Worm (Caenorhabditis elegans): ENCODE measurements around the gene ttr-30.
A peak's percentile ranks its signal among the peaks of the same experiment; 100 is the strongest.

The ttr-30 gene

DNA sequence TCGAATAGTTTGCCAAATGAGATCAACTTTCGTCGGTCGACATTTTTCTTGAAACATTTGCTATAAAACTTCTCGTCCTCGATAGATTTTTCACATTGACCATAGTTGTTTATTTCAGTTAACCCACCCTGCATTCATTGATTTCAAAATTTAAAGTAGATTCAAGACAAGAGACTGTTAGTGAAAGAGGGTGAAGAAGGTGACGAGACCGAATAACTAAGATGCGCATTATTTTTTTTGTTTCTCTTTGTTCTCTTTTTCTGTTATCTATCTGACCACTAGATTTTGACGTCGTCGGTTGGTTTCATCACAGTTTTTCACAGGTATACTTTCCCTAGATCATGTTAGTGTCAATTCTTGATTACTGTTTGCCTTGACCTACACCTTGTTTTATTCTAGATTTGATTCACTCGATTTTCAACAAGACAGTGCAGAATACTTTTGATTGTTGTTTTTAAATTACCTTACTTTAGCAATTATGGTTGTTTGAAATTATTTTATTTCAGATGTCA lies at the start of gene ttr-30:
ttr-30 (plus strand) TSS at position 265 of the 512 bp plus-strand sequence.
- TF ChIP-seq nhr-6 (tag; optimal IDR thresholded peaks at IDR 0.05), result no peak
- TF ChIP-seq unc-62 (GFP tag; optimal IDR thresholded peaks at IDR 0.05), result no peak
- no peak for TF ChIP-seq egl-27 (tag; optimal IDR thresholded peaks at IDR 0.05)
- no peak for TF ChIP-seq skn-1 (tag; optimal IDR thresholded peaks at IDR 0.05)
- no peak for TF ChIP-seq peb-1 (tag; optimal IDR thresholded peaks at IDR 0.05)
- TF ChIP-seq F13H6.1 (tag; optimal IDR thresholded peaks at IDR 0.05), result no peak
- peak; percentile 67 for TF ChIP-seq nhr-25 (tag; optimal IDR thresholded peaks at IDR 0.05)
- peak; percentile 64 for TF ChIP-seq sma-3 (GFP tag; optimal IDR thresholded peaks at IDR 0.05)
- peak; percentile 80 for TF ChIP-seq blmp-1 (tag; optimal IDR thresholded peaks at IDR 0.05; ENCODE audit: insufficient read depth)
- TF ChIP-seq ztf-4 (tag; optimal IDR thresholded peaks at IDR 0.05), result no peak

DNA sequence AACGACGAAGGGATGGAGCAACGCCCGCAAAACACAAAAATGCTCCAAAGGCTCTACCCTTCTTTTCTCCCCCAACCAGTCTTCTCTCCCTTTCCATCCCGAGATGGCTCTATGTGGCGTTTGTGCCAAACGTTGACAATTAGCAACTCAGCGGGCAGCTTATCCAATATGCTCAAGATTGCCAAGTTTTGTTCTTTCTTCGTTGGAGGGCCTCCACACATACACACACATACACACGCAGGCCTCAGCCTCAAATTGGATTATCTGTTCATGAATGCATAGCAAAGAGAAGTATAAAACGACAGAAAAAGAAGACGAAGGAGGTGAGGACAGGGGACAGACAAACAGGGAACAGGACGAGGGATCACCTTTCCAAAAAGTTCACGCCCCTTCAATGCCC lies 49.4 kb upstream of the ttr-30 start:
- TF ChIP-seq unc-39 (tag; optimal IDR thresholded peaks at IDR 0.05), result no peak
- TF ChIP-seq nhr-11 (tag; optimal IDR thresholded peaks at IDR 0.05), result no peak
- no peak for TF ChIP-seq crh-2 (tag; optimal IDR thresholded peaks at IDR 0.05)
- TF ChIP-seq fos-1 (tag; optimal IDR thresholded peaks at IDR 0.05), result no peak
- TF ChIP-seq ztf-11 (tag; optimal IDR thresholded peaks at IDR 0.05), result no peak
- no peak for TF ChIP-seq lin-13 (GFP tag; optimal IDR thresholded peaks at IDR 0.05)
- TF ChIP-seq lin-11 (tag; optimal IDR thresholded peaks at IDR 0.05), result peak; percentile 12
- peak; percentile 30 for TF ChIP-seq C34F6.9 (tag; optimal IDR thresholded peaks at IDR 0.05)
- TF ChIP-seq nhr-77 (tag; optimal IDR thresholded peaks at IDR 0.05), result no peak
- no peak for TF ChIP-seq nhr-23 (tag; optimal IDR thresholded peaks at IDR 0.05)
- TF ChIP-seq ZK546.5 (tag; optimal IDR thresholded peaks at IDR 0.05), result no peak
- no peak for TF ChIP-seq ztf-1 (GFP tag; conservative IDR thresholded peaks at IDR 0.05)
- no peak for TF ChIP-seq sma-3 (GFP tag; optimal IDR thresholded peaks at IDR 0.05)
- no peak for TF ChIP-seq mab-5 (tag; optimal IDR thresholded peaks at IDR 0.05)
- no peak for TF ChIP-seq unc-62 (GFP tag; optimal IDR thresholded peaks at IDR 0.05)

DNA sequence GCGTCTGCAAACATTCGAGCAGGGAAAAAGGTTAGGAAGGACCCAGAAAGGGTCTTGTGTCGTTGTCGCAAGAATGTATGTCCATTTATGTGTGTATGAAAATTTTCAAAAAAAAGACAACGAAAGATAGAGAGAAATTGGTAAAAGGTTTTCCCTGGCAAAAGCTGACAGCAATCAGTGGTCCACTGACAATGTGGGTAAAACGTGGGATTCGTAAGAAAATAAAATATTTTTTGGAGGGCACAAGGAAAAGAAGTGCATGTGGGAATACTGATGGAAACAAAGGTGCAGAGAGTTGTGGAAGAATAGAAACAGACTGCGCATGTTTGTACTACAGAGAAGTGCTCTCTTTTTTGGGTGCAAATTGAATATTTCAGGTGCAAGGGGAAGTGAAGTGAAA lies 47.6 kb upstream of the ttr-30 start:
- TF ChIP-seq ama-1 (optimal IDR thresholded peaks at IDR 0.05) (no peak), ZK546.5 (tag; optimal IDR thresholded peaks at IDR 0.05) (no peak), crh-2 (tag; optimal IDR thresholded peaks at IDR 0.05) (no peak), elt-1 (tag; optimal IDR thresholded peaks at IDR 0.05) (no peak), dmd-4 (tag; optimal IDR thresholded peaks at IDR 0.05) (no peak), sma-9 (GFP tag; optimal IDR thresholded peaks at IDR 0.05) (no peak), sma-9 (tag; optimal IDR thresholded peaks at IDR 0.05) (no peak), ceh-82 (tag; optimal IDR thresholded peaks at IDR 0.05) (no peak), nhr-129 (tag; optimal IDR thresholded peaks at IDR 0.05) (no peak), ztf-4 (tag; optimal IDR thresholded peaks at IDR 0.05) (no peak), C34F6.9 (tag; optimal IDR thresholded peaks at IDR 0.05) (no peak), nhr-11 (tag; optimal IDR thresholded peaks at IDR 0.05) (no peak), nhr-21 (tag; optimal IDR thresholded peaks at IDR 0.05) (no peak), lin-13 (GFP tag; optimal IDR thresholded peaks at IDR 0.05) (no peak), F13H6.1 (tag; optimal IDR thresholded peaks at IDR 0.05) (no peak), sma-3 (GFP tag; optimal IDR thresholded peaks at IDR 0.05) (no peak), nhr-237 (tag; optimal IDR thresholded peaks at IDR 0.05) (no peak), R02D3.7 (tag; optimal IDR thresholded peaks at IDR 0.05) (no peak), mab-5 (tag; optimal IDR thresholded peaks at IDR 0.05) (no peak), unc-55 (GFP tag; optimal IDR thresholded peaks at IDR 0.05) (no peak), unc-62 (GFP tag; optimal IDR thresholded peaks at IDR 0.05) (no peak)

DNA sequence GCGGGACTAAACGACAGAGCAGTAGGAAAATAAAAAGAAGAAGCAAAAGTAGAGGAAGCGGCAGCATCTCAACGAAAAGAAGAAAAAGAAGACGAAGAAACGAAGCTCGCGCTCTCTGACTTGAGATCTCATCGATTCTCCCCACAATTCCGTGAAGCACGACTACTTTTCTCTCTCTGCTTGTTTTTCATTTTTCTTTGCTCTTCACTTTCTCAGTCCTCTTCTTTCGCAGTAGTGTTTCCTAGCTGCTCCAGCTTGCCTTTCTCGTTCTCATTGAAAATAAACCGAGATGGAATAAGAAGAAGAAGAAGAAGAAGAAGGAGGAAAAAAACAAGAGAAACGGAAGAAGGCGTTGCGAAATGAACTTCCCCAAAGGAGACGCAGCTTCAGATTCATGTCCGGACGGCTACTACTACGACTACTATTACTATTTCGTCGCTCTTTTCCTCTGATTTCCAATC lies 46.0 kb upstream of the ttr-30 start:
- TF ChIP-seq Y55F3AM.14 (GFP tag; optimal IDR thresholded peaks at IDR 0.05), result peak; percentile 49
- TF ChIP-seq unc-55 (GFP tag; optimal IDR thresholded peaks at IDR 0.05), result peak; percentile 85
- no peak for TF ChIP-seq nhr-12 (tag; optimal IDR thresholded peaks at IDR 0.05)
- no peak for TF ChIP-seq ztf-11 (tag; optimal IDR thresholded peaks at IDR 0.05)
- peak; percentile 52 for TF ChIP-seq nhr-6 (tag; optimal IDR thresholded peaks at IDR 0.05)
- no peak for TF ChIP-seq sma-3 (GFP tag; optimal IDR thresholded peaks at IDR 0.05)
- TF ChIP-seq alr-1 (tag; optimal IDR thresholded peaks at IDR 0.05), result no peak
- TF ChIP-seq nhr-11 (tag; optimal IDR thresholded peaks at IDR 0.05), result no peak
- no peak for TF ChIP-seq ztf-4 (tag; optimal IDR thresholded peaks at IDR 0.05)
- peak; percentile 62 for TF ChIP-seq egl-27 (tag; optimal IDR thresholded peaks at IDR 0.05)
- no peak for TF ChIP-seq nhr-23 (tag; optimal IDR thresholded peaks at IDR 0.05)
- TF ChIP-seq lin-11 (tag; optimal IDR thresholded peaks at IDR 0.05), result no peak
- no peak for TF ChIP-seq dmd-4 (tag; optimal IDR thresholded peaks at IDR 0.05)
- peak; percentile 67 for TF ChIP-seq nhr-129 (tag; optimal IDR thresholded peaks at IDR 0.05)
- TF ChIP-seq lsy-2 (tag; optimal IDR thresholded peaks at IDR 0.05), result peak in 1 of 2 experiments; percentile 54
- TF ChIP-seq F13H6.1 (tag; optimal IDR thresholded peaks at IDR 0.05), result peak; percentile 83
- no peak for TF ChIP-seq nhr-77 (tag; optimal IDR thresholded peaks at IDR 0.05)
- peak; percentile 24 for TF ChIP-seq lin-13 (GFP tag; optimal IDR thresholded peaks at IDR 0.05)
- TF ChIP-seq mdl-1 (tag; optimal IDR thresholded peaks at IDR 0.05), result peak in 1 of 2 experiments; percentile 23
- peak; percentile 82 for TF ChIP-seq unc-39 (tag; optimal IDR thresholded peaks at IDR 0.05)
- TF ChIP-seq C34F6.9 (tag; optimal IDR thresholded peaks at IDR 0.05), result peak; percentile 65
- TF ChIP-seq mab-5 (tag; optimal IDR thresholded peaks at IDR 0.05), result peak; percentile 16
- no peak for TF ChIP-seq ztf-1 (GFP tag; conservative IDR thresholded peaks at IDR 0.05)
- peak; percentile 32 for TF ChIP-seq sem-4 (tag; optimal IDR thresholded peaks at IDR 0.05)
- no peak for TF ChIP-seq peb-1 (tag; optimal IDR thresholded peaks at IDR 0.05)
- TF ChIP-seq crh-2 (tag; optimal IDR thresholded peaks at IDR 0.05), result peak; percentile 68
- TF ChIP-seq lin-39 (tag; optimal IDR thresholded peaks at IDR 0.05), result no peak
- no peak for TF ChIP-seq ceh-16 (tag; optimal IDR thresholded peaks at IDR 0.05)
- TF ChIP-seq unc-62 (GFP tag; optimal IDR thresholded peaks at IDR 0.05), result no peak
- TF ChIP-seq gmeb-1 (tag; optimal IDR thresholded peaks at IDR 0.05), result no peak
- TF ChIP-seq sma-9 (GFP tag; optimal IDR thresholded peaks at IDR 0.05), result peak; percentile 22
- TF ChIP-seq sma-9 (tag; optimal IDR thresholded peaks at IDR 0.05), result no peak
- TF ChIP-seq nhr-10 (tag; optimal IDR thresholded peaks at IDR 0.05), result no peak

Measured in whole organism, L2 larva.